Worm (Caenorhabditis elegans) whole organism, midembryonic: ENCODE results near the gene ceh-10.

Experiments
- T22C8.4 ChIP-seq: fragments of 200-800 bp; sonication (Bioruptor generic); IDR thresholded peaks from 2 replicates; pipeline ENCODE4 v1.3.6; 2022; ENCODE audit warnings: missing genetic modification characterization, missing compliant biosample characterization
- cog-1 ChIP-seq: sonication (generic microtip); optimal IDR thresholded peaks from 2 replicates; lab custom pipeline; 2016; ENCODE audit warnings: missing genetic modification characterization, missing compliant biosample characterization
- klf-2 ChIP-seq: fragments of 200-800 bp; sonication (Bioruptor generic); conservative IDR thresholded peaks from 2 replicates; pipeline ENCODE4 v1.3.6; 2022; ENCODE audit warnings: missing genetic modification reagents, missing genetic modification characterization, missing compliant biosample characterization
- ztf-29 ChIP-seq: fragments of 200-800 bp; sonication (Bioruptor generic); IDR thresholded peaks from 2 replicates; pipeline ENCODE4 v1.3.6; 2022; ENCODE audit warnings: missing genetic modification reagents, missing genetic modification characterization, missing compliant biosample characterization

ce11 chrIII:5755204-5755603, 43.6 kb upstream of the ceh-10 start, which contains the start of gene ida-1:
- TF ChIP-seq klf-2 (GFP tag; lab: Robert Waterston, UW): no peak
- TF ChIP-seq cog-1: no peak
- TF ChIP-seq T22C8.4 (GFP tag; lab: Robert Waterston, UW): peak; percentile 32; the same call in 1 of the 2 replicates
- no peak for TF ChIP-seq ztf-29 (GFP tag; lab: Robert Waterston, UW)
